Worm (Caenorhabditis elegans) whole organism, L3 larva: ENCODE results near the gene C06C6.9.

Source experiments
- R02D3.7 ChIP-seq: fragments of 150-350 bp; optimal IDR thresholded peaks from 2 replicates; lab custom pipeline; 2014; ENCODE audit warnings: missing biosample characterization, missing genetic modification characterization
- aly-2 ChIP-seq: fragments of 150-350 bp; optimal IDR thresholded peaks from 2 replicates; lab custom pipeline; 2014; ENCODE audit warnings: missing biosample characterization, missing genetic modification characterization
- ama-1 ChIP-seq: fragments of 150-350 bp; optimal IDR thresholded peaks from 2 replicates; lab custom pipeline; 2018
- ceh-28 ChIP-seq: fragments of 150-350 bp; optimal IDR thresholded peaks from 2 replicates; lab custom pipeline; 2014; ENCODE audit warnings: missing biosample characterization, missing genetic modification reagents, missing genetic modification characterization
- ceh-82 ChIP-seq: fragments of 150-350 bp; optimal IDR thresholded peaks from 2 replicates; lab custom pipeline; 2014; ENCODE audit warnings: missing biosample characterization, missing genetic modification characterization
- ceh-9 ChIP-seq: sonication (generic microtip); optimal IDR thresholded peaks from 2 replicates; lab custom pipeline; 2018; ENCODE audit warnings: missing biosample characterization, missing genetic modification characterization
- egl-27 ChIP-seq: sonication (generic microtip); optimal IDR thresholded peaks from 4 replicates; lab custom pipeline; 2017; ENCODE audit warnings: missing biosample characterization, missing genetic modification reagents, missing genetic modification characterization
- egl-5 ChIP-seq: fragments of 150-350 bp; optimal IDR thresholded peaks from 2 replicates; lab custom pipeline; 2017; ENCODE audit warnings: missing biosample characterization, missing genetic modification reagents, missing genetic modification characterization, inconsistent platforms
- elt-1 ChIP-seq: fragments of 150-350 bp; optimal IDR thresholded peaks from 2 replicates; lab custom pipeline; 2014; ENCODE audit warnings: missing biosample characterization, missing genetic modification characterization
- elt-2 ChIP-seq: sonication (generic microtip); optimal IDR thresholded peaks from 2 replicates; lab custom pipeline; 2016; ENCODE audit warnings: missing genetic modification reagents, mild to moderate bottlenecking, missing genetic modification characterization, missing compliant biosample characterization
- elt-3 ChIP-seq, 3 experiments: fragments of 150-350 bp in 1 of 3; sonication (generic microtip) in 2 of 3; optimal IDR thresholded peaks; 2 replicates in 2 of 3; 4 replicates in 1 of 3; lab custom pipeline; 2014 to 2017; ENCODE audit warnings: missing biosample characterization in 3 of 3, missing genetic modification characterization in 3 of 3
- eor-1 ChIP-seq, 2 experiments: fragments of 150-350 bp; optimal IDR thresholded peaks; 2 replicates each; lab custom pipeline; 2014 to 2018; ENCODE audit warnings: missing biosample characterization in 2 of 2, missing genetic modification characterization in 2 of 2
- fkh-10 ChIP-seq: sonication (generic microtip); optimal IDR thresholded peaks from 2 replicates; lab custom pipeline; 2017; ENCODE audit warnings: missing biosample characterization, missing genetic modification reagents, missing genetic modification characterization
- fkh-2 ChIP-seq: fragments of 150-350 bp; optimal IDR thresholded peaks from 2 replicates; lab custom pipeline; 2014; ENCODE audit warnings: missing biosample characterization, missing genetic modification reagents, missing genetic modification characterization
- fos-1 ChIP-seq: fragments of 150-350 bp; optimal IDR thresholded peaks from 2 replicates; lab custom pipeline; 2014; ENCODE audit warnings: missing biosample characterization, missing genetic modification characterization
- hmg-11 ChIP-seq: sonication (generic microtip); optimal IDR thresholded peaks from 2 replicates; lab custom pipeline; 2016; ENCODE audit warnings: missing genetic modification characterization, missing compliant biosample characterization
- jun-1 ChIP-seq: fragments of 150-350 bp; optimal IDR thresholded peaks from 2 replicates; lab custom pipeline; 2014; ENCODE audit warnings: missing biosample characterization, missing genetic modification reagents, missing genetic modification characterization
- lin-15B ChIP-seq: fragments of 150-350 bp; optimal IDR thresholded peaks from 2 replicates; lab custom pipeline; 2014; ENCODE audit warnings: missing biosample characterization, missing genetic modification characterization
- lin-39 ChIP-seq: fragments of 150-350 bp; optimal IDR thresholded peaks from 2 replicates; lab custom pipeline; 2018; ENCODE audit warnings: missing biosample characterization, missing genetic modification reagents, missing genetic modification characterization
- lsy-12 ChIP-seq: sonication (generic microtip); optimal IDR thresholded peaks from 2 replicates; lab custom pipeline; 2016; ENCODE audit warnings: mild to moderate bottlenecking, missing genetic modification characterization, missing compliant biosample characterization
- mdl-1 ChIP-seq: fragments of 150-350 bp; optimal IDR thresholded peaks from 2 replicates; lab custom pipeline; 2014; ENCODE audit warnings: missing biosample characterization, missing genetic modification characterization
- mml-1 ChIP-seq: fragments of 150-350 bp; sonication (generic microtip); optimal IDR thresholded peaks from 3 replicates; lab custom pipeline; 2014; ENCODE audit warnings: missing biosample characterization, missing genetic modification characterization
- nfya-1 ChIP-seq: sonication (generic microtip); optimal IDR thresholded peaks from 2 replicates; lab custom pipeline; 2017; ENCODE audit warnings: missing genetic modification characterization, mild to moderate bottlenecking, missing compliant biosample characterization, antibody characterized with exemption, moderate library complexity; ENCODE audit not compliant: insufficient read depth
- nhr-23 ChIP-seq: fragments of 150-350 bp; optimal IDR thresholded peaks from 2 replicates; lab custom pipeline; 2014; ENCODE audit warnings: missing biosample characterization, missing genetic modification reagents, missing genetic modification characterization
- nhr-25 ChIP-seq: sonication (generic microtip); optimal IDR thresholded peaks from 2 replicates; lab custom pipeline; 2017; ENCODE audit warnings: missing biosample characterization, missing genetic modification characterization
- nhr-28 ChIP-seq: fragments of 150-350 bp; optimal IDR thresholded peaks from 2 replicates; lab custom pipeline; 2014; ENCODE audit warnings: missing biosample characterization, missing genetic modification characterization
- nhr-43 ChIP-seq: sonication (generic microtip); optimal IDR thresholded peaks from 2 replicates; lab custom pipeline; 2016; ENCODE audit warnings: mild to moderate bottlenecking, missing genetic modification characterization, missing compliant biosample characterization; ENCODE audit not compliant: poor library complexity, severe bottlenecking
- nhr-76 ChIP-seq: fragments of 150-350 bp; sonication (generic microtip); optimal IDR thresholded peaks from 5 replicates; lab custom pipeline; 2014; ENCODE audit warnings: missing biosample characterization, missing genetic modification characterization
- nhr-77 ChIP-seq: fragments of 150-350 bp; optimal IDR thresholded peaks from 2 replicates; lab custom pipeline; 2014; ENCODE audit warnings: missing biosample characterization, missing genetic modification characterization
- pha-4 ChIP-seq: fragments of 150-350 bp; optimal IDR thresholded peaks from 2 replicates; lab custom pipeline; 2014; ENCODE audit warnings: missing biosample characterization, missing genetic modification reagents, missing genetic modification characterization
- pqm-1 ChIP-seq: fragments of 150-350 bp; optimal IDR thresholded peaks from 2 replicates; lab custom pipeline; 2017; ENCODE audit warnings: missing biosample characterization, missing genetic modification characterization, inconsistent platforms
- sea-2 ChIP-seq: fragments of 150-350 bp; sonication (generic microtip); optimal IDR thresholded peaks from 4 replicates; lab custom pipeline; 2014; ENCODE audit warnings: missing biosample characterization, missing genetic modification reagents, missing genetic modification characterization
- skn-1 ChIP-seq: fragments of 150-350 bp; optimal IDR thresholded peaks from 2 replicates; lab custom pipeline; 2014; ENCODE audit warnings: missing biosample characterization, missing genetic modification characterization
- tbx-2 ChIP-seq: sonication (generic microtip); optimal IDR thresholded peaks from 2 replicates; lab custom pipeline; 2016; ENCODE audit warnings: mild to moderate bottlenecking, missing genetic modification characterization, missing compliant biosample characterization
- unc-39 ChIP-seq: sonication (generic microtip); optimal IDR thresholded peaks from 4 replicates; lab custom pipeline; 2017; ENCODE audit warnings: missing biosample characterization, missing genetic modification characterization
- unc-62 ChIP-seq: fragments of 150-350 bp; sonication (generic microtip); optimal IDR thresholded peaks from 4 replicates; lab custom pipeline; 2014; ENCODE audit warnings: missing biosample characterization, missing genetic modification reagents, missing genetic modification characterization
- ztf-11 ChIP-seq: fragments of 150-350 bp; optimal IDR thresholded peaks from 2 replicates; lab custom pipeline; 2014; ENCODE audit warnings: missing biosample characterization, missing genetic modification characterization
- ztf-4 ChIP-seq: fragments of 150-350 bp; optimal IDR thresholded peaks from 2 replicates; lab custom pipeline; 2014; ENCODE audit warnings: missing biosample characterization, missing genetic modification characterization

The C06C6.9 gene

ce11 chrV:15974836-15975235, 21.7 kb downstream of the C06C6.9 start, which contains the start of gene sru-22:
Gene sru-22 (minus strand): TSS chrV:15974936.
- TF ChIP-seq nhr-23 (tag; lab: Kevin White, UChicago) (no peak), eor-1 (tag; optimal IDR thresholded peaks at IDR 0.05; lab: Kevin White, UChicago) (no peak), nfya-1 (no peak), ama-1 (no peak), unc-39 (tag; lab: Kevin White, UChicago) (no peak), jun-1 (no peak), nhr-28 (no peak), mml-1 (no peak), pha-4 (tag; lab: Kevin White, UChicago) (no peak), hmg-11 (tag; lab: Kevin White, UChicago) (no peak), mdl-1 (tag; lab: Kevin White, UChicago) (no peak), nhr-76 (tag; lab: Kevin White, UChicago) (no peak), lin-15B (tag; lab: Kevin White, UChicago) (no peak), nhr-77 (tag; lab: Kevin White, UChicago) (no peak), sea-2 (GFP tag; lab: Kevin White, UChicago) (no peak), elt-3 (tag; optimal IDR thresholded peaks at IDR 0.05; lab: Kevin White, UChicago) (no peak), ztf-11 (tag; lab: Kevin White, UChicago) (no peak), ceh-82 (tag; lab: Kevin White, UChicago) (no peak), tbx-2 (tag; lab: Kevin White, UChicago) (no peak), fos-1 (no peak)

DNA sequence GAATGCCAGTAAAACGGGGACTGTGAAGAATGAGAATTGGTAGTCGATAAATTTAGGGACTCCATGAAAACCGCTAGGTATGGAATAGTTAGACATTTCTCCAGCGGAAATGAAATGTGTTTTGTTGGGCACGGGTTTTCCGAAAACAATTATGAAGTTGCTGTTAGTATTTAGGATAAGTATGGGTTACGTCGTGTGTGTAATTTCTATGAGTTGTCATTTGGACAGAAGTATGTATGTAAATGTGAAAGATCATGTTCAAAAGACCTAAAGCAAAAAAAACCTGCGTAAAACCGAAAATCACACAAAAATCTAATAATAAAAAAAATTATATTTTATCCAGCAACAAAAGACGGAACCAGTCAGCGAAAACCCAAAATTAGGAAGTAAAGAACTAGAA, 24.1 kb downstream of the C06C6.9 start, which contains the start of gene sru-23:
Gene sru-23, minus strand, starts transcription at position 101 of the 400 bp plus-strand sequence.
- TF ChIP-seq R02D3.7 (tag; lab: Kevin White, UChicago) (no peak), nhr-77 (tag; lab: Kevin White, UChicago) (no peak), unc-39 (tag; lab: Kevin White, UChicago) (no peak), pqm-1 (tag; lab: Kevin White, UChicago) (no peak), ztf-11 (tag; lab: Kevin White, UChicago) (no peak), egl-5 (tag; lab: Kevin White, UChicago) (no peak), fos-1 (no peak), mdl-1 (tag; lab: Kevin White, UChicago) (no peak), fkh-10 (GFP tag; lab: Kevin White, UChicago) (no peak), nhr-28 (no peak), aly-2 (tag; lab: Kevin White, UChicago) (no peak), unc-62 (no peak), lin-39 (no peak), skn-1 (tag; lab: Kevin White, UChicago) (no peak), nhr-25 (tag; lab: Kevin White, UChicago) (no peak), ceh-9 (no peak), lin-15B (tag; lab: Kevin White, UChicago) (no peak), elt-1 (tag; lab: Kevin White, UChicago) (no peak)

DNA sequence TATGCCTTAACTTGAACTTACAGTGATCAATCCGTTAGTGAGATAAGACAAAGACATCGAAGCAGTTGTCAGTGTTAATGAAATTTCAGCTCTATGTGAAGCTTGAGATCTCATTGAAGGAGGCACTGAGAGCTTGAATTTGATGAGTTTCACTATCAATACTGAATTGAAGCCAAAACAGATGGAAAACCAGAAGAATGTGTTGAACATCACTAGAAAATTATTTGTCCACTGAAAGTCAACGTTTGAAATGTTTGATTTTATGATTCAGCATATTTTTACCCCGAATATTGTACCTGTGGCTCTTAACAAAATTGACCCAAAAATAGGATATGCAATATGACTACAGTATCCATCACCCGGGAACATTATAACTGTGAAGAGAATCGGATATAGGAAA, 25.7 kb downstream of the C06C6.9 start:
- TF ChIP-seq ceh-28 (tag; lab: Kevin White, UChicago), result no peak
- no peak for TF ChIP-seq nhr-76 (tag; lab: Kevin White, UChicago)
- no peak for TF ChIP-seq nhr-43 (tag; lab: Kevin White, UChicago)
- TF ChIP-seq nhr-23 (tag; lab: Kevin White, UChicago), result no peak
- TF ChIP-seq egl-27 (tag; lab: Kevin White, UChicago), result no peak
- TF ChIP-seq nfya-1, result no peak
- TF ChIP-seq R02D3.7 (tag; lab: Kevin White, UChicago), result no peak
- TF ChIP-seq fos-1, result no peak
- no peak for TF ChIP-seq ztf-4 (tag; lab: Kevin White, UChicago)
- TF ChIP-seq pha-4 (tag; lab: Kevin White, UChicago), result no peak
- TF ChIP-seq elt-2, result no peak
- no peak for TF ChIP-seq egl-5 (tag; lab: Kevin White, UChicago)
- TF ChIP-seq aly-2 (tag; lab: Kevin White, UChicago), result no peak
- no peak for TF ChIP-seq fkh-2 (tag; lab: Kevin White, UChicago)
- no peak for TF ChIP-seq lsy-12 (tag; lab: Kevin White, UChicago)
- TF ChIP-seq fkh-10 (GFP tag; lab: Kevin White, UChicago), result no peak
- no peak for TF ChIP-seq eor-1 (tag; optimal IDR thresholded peaks at IDR 0.05; lab: Kevin White, UChicago)
- TF ChIP-seq tbx-2 (tag; lab: Kevin White, UChicago), result no peak
- TF ChIP-seq, all 47 proteins: peak for 0
